Worm (Caenorhabditis elegans): Measurements from ENCODE around the gene K12B6.9.

- TF ChIP-seq pqm-1 (tag; optimal IDR thresholded peaks at IDR 0.05) (no peak), nhr-28 (tag; optimal IDR thresholded peaks at IDR 0.05) (no peak), hlh-11 (tag; optimal IDR thresholded peaks at IDR 0.05) (no peak), lin-13 (GFP tag; optimal IDR thresholded peaks at IDR 0.05) (no peak), lim-7 (GFP tag; IDR thresholded peaks at IDR 0.05) (no peak), pha-4 (GFP tag; IDR thresholded peaks at IDR 0.05) (no peak), pha-4 (tag; optimal IDR thresholded peaks at IDR 0.05) (no peak), nhr-76 (tag; optimal IDR thresholded peaks at IDR 0.05) (no peak)
Observed at ce11 chrV:6268526-6268925, 23.9 kb downstream of the K12B6.9 start.

All from whole organism, L4 larva.